Worm (Caenorhabditis elegans): ENCODE results near the gene pals-16.

- TF ChIP-seq lin-13 (tag; optimal IDR thresholded peaks at IDR 0.05): no peak
- no peak for TF ChIP-seq ztf-11 (tag; optimal IDR thresholded peaks at IDR 0.05)
- no peak for TF ChIP-seq elt-3 (tag; optimal IDR thresholded peaks at IDR 0.05)
- no peak for TF ChIP-seq sem-2 (GFP tag; optimal IDR thresholded peaks at IDR 0.05)
- TF ChIP-seq pha-4 (tag; optimal IDR thresholded peaks at IDR 0.05): no peak
- peak; percentile 22 for TF ChIP-seq ces-1 (GFP tag; optimal IDR thresholded peaks at IDR 0.05)
These were observed 30.2 kb downstream of the pals-16 start for ce11 chrIII:1429920-1430437.

Data from whole organism, mixed stage, embryonic.